Worm (Caenorhabditis elegans) whole organism, L4/young adult: ENCODE data around the gene C36A4.11.

Experiments
- dao-5 ChIP-seq: sonication (generic microtip); optimal IDR thresholded peaks from 2 replicates; lab custom pipeline; 2016; ENCODE audit warnings: missing genotype, missing genetic modification characterization, moderate library complexity, missing compliant biosample characterization
- him-1 ChIP-seq: sonication (generic microtip); optimal IDR thresholded peaks from 2 replicates; lab custom pipeline; 2016; ENCODE audit warnings: missing genotype, missing genetic modification reagents, missing genetic modification characterization, missing compliant biosample characterization

DNA sequence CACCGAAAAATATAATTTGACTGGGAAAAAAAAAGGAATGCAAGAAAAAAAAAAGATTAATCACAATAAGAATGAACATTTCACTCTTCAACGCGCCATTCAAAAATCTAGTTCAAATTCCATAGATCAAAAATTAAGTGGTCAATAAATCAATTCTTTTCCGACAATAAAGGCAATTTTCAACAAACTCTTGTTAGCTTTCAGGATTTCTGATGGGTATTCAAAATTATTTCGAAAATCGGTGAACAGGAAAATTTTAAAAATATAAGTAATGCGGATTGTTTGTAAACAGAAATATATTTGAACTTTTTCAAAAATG lies 39.5 kb upstream of the C36A4.11 start:
- TF ChIP-seq dao-5 (tag; lab: Kevin White, UChicago), result no peak
- no peak for TF ChIP-seq him-1 (tag; lab: Kevin White, UChicago)
